Worm (Caenorhabditis elegans): Measurements from ENCODE around the gene F28E10.1.

DNA sequence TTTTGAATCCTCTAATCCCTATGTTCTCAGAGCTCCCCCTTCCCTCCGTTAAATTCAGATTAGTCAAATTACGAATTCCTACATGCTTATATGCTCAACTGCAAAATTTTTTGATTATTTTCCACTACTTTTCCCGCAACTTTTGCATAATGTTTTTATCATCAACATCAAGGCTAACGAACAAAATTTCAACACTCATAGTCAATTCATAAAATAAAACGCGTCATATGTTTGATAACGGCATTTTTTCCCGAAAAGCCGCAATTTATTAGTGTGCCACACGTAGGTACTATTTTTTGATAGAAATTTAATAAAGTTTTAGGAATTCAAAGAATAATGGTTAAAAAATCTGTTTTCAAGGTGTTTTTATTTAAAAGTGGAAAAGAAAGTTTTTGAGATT, 9.5 kb upstream of the F28E10.1 start:
- TF ChIP-seq him-1 (tag; optimal IDR thresholded peaks at IDR 0.05), result no peak
- TF ChIP-seq W03F9.2 (tag; optimal IDR thresholded peaks at IDR 0.05), result no peak
- TF ChIP-seq dao-5 (tag; optimal IDR thresholded peaks at IDR 0.05), result no peak
